Fruit fly (Drosophila melanogaster) whole organism, embryonic: Measurements from ENCODE around the gene Ppt1.

Experiments
- Ada2b ChIP-seq: fragments of 200-800 bp; sonication (Bioruptor generic); IDR thresholded peaks from 2 replicates; pipeline ENCODE4 v1.3.6; 2022; ENCODE audit warnings: missing biosample characterization, missing genetic modification characterization
- Atf3 ChIP-seq: fragments of 200-800 bp; sonication (Bioruptor generic); optimal IDR thresholded peaks from 3 replicates; lab custom pipeline; 2016; ENCODE audit warnings: missing biosample characterization, missing genetic modification characterization
- CG12155 ChIP-seq: fragments of 200-800 bp; sonication (Bioruptor generic); optimal IDR thresholded peaks from 3 replicates; lab custom pipeline; 2016; ENCODE audit warnings: missing biosample characterization, missing genetic modification characterization
- CG12391 ChIP-seq: fragments of 200-800 bp; sonication (Bioruptor generic); optimal IDR thresholded peaks from 3 replicates; lab custom pipeline; 2018; ENCODE audit warnings: missing biosample characterization, mild to moderate bottlenecking, missing genetic modification characterization, moderate library complexity
- CG12744 ChIP-seq: fragments of 200-800 bp; sonication (Bioruptor generic); optimal IDR thresholded peaks from 2 replicates; lab custom pipeline; 2016; ENCODE audit warnings: missing biosample characterization, missing genetic modification characterization
- CG14965 ChIP-seq: fragments of 200-800 bp; sonication (Bioruptor generic); optimal IDR thresholded peaks from 2 replicates; lab custom pipeline; 2016; ENCODE audit warnings: missing biosample characterization, missing genetic modification characterization, borderline replicate concordance
- CG1603 ChIP-seq: fragments of 200-800 bp; sonication (Bioruptor generic); optimal IDR thresholded peaks from 2 replicates; lab custom pipeline; 2019; ENCODE audit warnings: missing biosample characterization, mild to moderate bottlenecking, missing genetic modification characterization, moderate library complexity
- CG16863 ChIP-seq: fragments of 200-800 bp; sonication (Bioruptor generic); optimal IDR thresholded peaks from 3 replicates; lab custom pipeline; 2016; ENCODE audit warnings: missing biosample characterization, missing genetic modification characterization
- CG18011 ChIP-seq: fragments of 200-800 bp; sonication (Bioruptor generic); optimal IDR thresholded peaks from 2 replicates; lab custom pipeline; 2017; ENCODE audit warnings: missing biosample characterization, missing genetic modification characterization, mild to moderate bottlenecking, moderate library complexity, missing genotype
- CG2889 ChIP-seq: fragments of 200-800 bp; sonication (Bioruptor generic); IDR thresholded peaks from 3 replicates; pipeline ENCODE4 v1.3.6; 2022; ENCODE audit warnings: missing biosample characterization, missing genetic modification characterization
- CG30020 ChIP-seq: fragments of 200-800 bp; optimal IDR thresholded peaks from 2 replicates; lab custom pipeline; 2019; ENCODE audit warnings: missing biosample characterization, mild to moderate bottlenecking, missing genetic modification characterization, moderate library complexity
- CG3281 ChIP-seq: fragments of 200-800 bp; sonication (Bioruptor generic); optimal IDR thresholded peaks from 3 replicates; lab custom pipeline; 2017; ENCODE audit warnings: missing biosample characterization, mild to moderate bottlenecking, missing genetic modification characterization
- CG3407 ChIP-seq: fragments of 200-800 bp; sonication (Bioruptor generic); optimal IDR thresholded peaks from 2 replicates; lab custom pipeline; 2018; ENCODE audit warnings: missing biosample characterization, mild to moderate bottlenecking, missing genetic modification characterization
- CG34224 ChIP-seq: fragments of 200-800 bp; sonication (Bioruptor generic); IDR thresholded peaks from 3 replicates; pipeline ENCODE4 v1.3.6; 2022; ENCODE audit warnings: missing biosample characterization, missing genetic modification characterization; ENCODE audit not compliant: partially characterized antibody
- CG3726 ChIP-seq: fragments of 200-800 bp; sonication (Bioruptor generic); IDR thresholded peaks from 3 replicates; pipeline ENCODE4, ENCODE4 v1.3.6; 2022; ENCODE audit warnings: missing biosample characterization, missing genetic modification characterization
- CG42726 ChIP-seq: fragments of 200-800 bp; sonication (Bioruptor generic); IDR thresholded peaks from 2 replicates; pipeline ENCODE4 v1.3.6; 2022; ENCODE audit warnings: missing biosample characterization, missing genetic modification characterization; ENCODE audit not compliant: partially characterized antibody
- CG7745 ChIP-seq: fragments of 200-800 bp; sonication (Bioruptor generic); optimal IDR thresholded peaks from 2 replicates; lab custom pipeline; 2018; ENCODE audit warnings: missing biosample characterization, mild to moderate bottlenecking, missing genetic modification characterization, moderate library complexity
- CG8281 ChIP-seq: fragments of 200-800 bp; sonication (Bioruptor generic); optimal IDR thresholded peaks from 2 replicates; lab custom pipeline; 2018; ENCODE audit warnings: missing biosample characterization, mild to moderate bottlenecking, missing genetic modification characterization, moderate library complexity
- CG8359 ChIP-seq: fragments of 200-800 bp; sonication (Bioruptor generic); optimal IDR thresholded peaks from 2 replicates; lab custom pipeline; 2017; ENCODE audit warnings: missing biosample characterization, mild to moderate bottlenecking, missing genetic modification characterization, borderline replicate concordance
- Chrac-16 ChIP-seq: fragments of 200-800 bp; sonication (Bioruptor generic); optimal IDR thresholded peaks from 3 replicates; lab custom pipeline; 2016; ENCODE audit warnings: missing biosample characterization, missing genetic modification characterization
- D19A ChIP-seq: fragments of 200-800 bp; optimal IDR thresholded peaks from 3 replicates; lab custom pipeline; 2019; ENCODE audit warnings: missing biosample characterization, mild to moderate bottlenecking, missing genetic modification characterization, moderate library complexity
- Doc2 ChIP-seq: fragments of 200-800 bp; sonication (Bioruptor generic); IDR thresholded peaks from 2 replicates; pipeline ENCODE4 v1.3.6; 2022; ENCODE audit warnings: missing biosample characterization, missing genetic modification characterization
- E2f2 ChIP-seq: fragments of 200-800 bp; sonication (Bioruptor generic); IDR thresholded peaks from 2 replicates; pipeline ENCODE4 v1.3.6; 2022; ENCODE audit warnings: missing biosample characterization, missing genetic modification characterization
- Ets65A ChIP-seq: fragments of 200-800 bp; sonication (Bioruptor generic); peaks from one replicate; lab custom pipeline; 2016; ENCODE audit warnings: missing biosample characterization, missing genetic modification characterization
- Hmr ChIP-seq: fragments of 200-800 bp; sonication (Bioruptor generic); optimal IDR thresholded peaks from 3 replicates; lab custom pipeline; 2017; ENCODE audit warnings: mild to moderate bottlenecking, missing biosample characterization, missing genetic modification reagents, missing genetic modification characterization
- Mrtf ChIP-seq: fragments of 200-800 bp; sonication (Bioruptor generic); IDR thresholded peaks from 3 replicates; pipeline ENCODE4 v1.3.6; 2022; ENCODE audit warnings: missing biosample characterization, missing genetic modification characterization
- Sox102F ChIP-seq: fragments of 200-800 bp; sonication (Bioruptor generic); optimal IDR thresholded peaks from 2 replicates; lab custom pipeline; 2018; ENCODE audit warnings: missing biosample characterization, mild to moderate bottlenecking, missing genetic modification characterization, moderate library complexity
- Sry-β ChIP-seq: fragments of 200-800 bp; sonication (Bioruptor generic); optimal IDR thresholded peaks from 2 replicates; lab custom pipeline; 2018; ENCODE audit warnings: missing biosample characterization, mild to moderate bottlenecking, missing genetic modification characterization, moderate library complexity
- Usf ChIP-seq: fragments of 200-800 bp; sonication (Bioruptor generic); optimal IDR thresholded peaks from 2 replicates; lab custom pipeline; 2017; ENCODE audit warnings: missing genotype, missing biosample characterization, missing genetic modification characterization
- bowl ChIP-seq: fragments of 200-800 bp; sonication (Bioruptor generic); IDR thresholded peaks from 2 replicates; pipeline ENCODE4 v1.3.6; 2022; ENCODE audit warnings: missing biosample characterization, missing genetic modification characterization
- bsh ChIP-seq, 2 experiments: fragments of 200-800 bp; sonication (Bioruptor generic); optimal IDR thresholded peaks; 2 replicates each; lab custom pipeline; 2017 to 2018; ENCODE audit warnings: mild to moderate bottlenecking in 2 of 2, missing biosample characterization in 2 of 2, missing genetic modification characterization in 2 of 2, moderate library complexity in 1 of 2
- cas ChIP-seq: fragments of 200-800 bp; sonication (Bioruptor generic); IDR thresholded peaks from 2 replicates; pipeline ENCODE4 v1.3.6; 2022; ENCODE audit warnings: missing biosample characterization, missing genetic modification characterization
- eve ChIP-seq, 2 experiments: fragments of >200 bp; optimal IDR thresholded peaks; 2 replicates each; lab custom pipeline; 2017; ENCODE audit warnings: missing biosample characterization in 2 of 2, missing genetic modification characterization in 2 of 2
- fd3F ChIP-seq: fragments of 200-800 bp; sonication (Bioruptor generic); optimal IDR thresholded peaks from 2 replicates; lab custom pipeline; 2018; ENCODE audit warnings: missing biosample characterization, mild to moderate bottlenecking, missing genetic modification characterization, moderate library complexity
- ftz-f1 ChIP-seq: fragments of 200-800 bp; sonication (Bioruptor generic); optimal IDR thresholded peaks from 2 replicates; lab custom pipeline; 2016; ENCODE audit warnings: missing biosample characterization, missing genetic modification characterization
- gce ChIP-seq: fragments of 200-800 bp; sonication (Bioruptor generic); IDR thresholded peaks from 3 replicates; pipeline ENCODE4 v1.3.6; 2022; ENCODE audit warnings: missing biosample characterization, missing genetic modification characterization
- gcm ChIP-seq: fragments of 200-800 bp; sonication (Bioruptor generic); optimal IDR thresholded peaks from 2 replicates; lab custom pipeline; 2019; ENCODE audit warnings: missing biosample characterization, mild to moderate bottlenecking, missing genetic modification characterization, moderate library complexity
- gro ChIP-seq: fragments of 200-800 bp; sonication (Bioruptor generic); optimal IDR thresholded peaks from 2 replicates; lab custom pipeline; 2016; ENCODE audit warnings: missing biosample characterization, missing genetic modification characterization
- gsb-n ChIP-seq: fragments of 200-800 bp; sonication (Bioruptor generic); optimal IDR thresholded peaks from 3 replicates; lab custom pipeline; 2018; ENCODE audit warnings: missing biosample characterization, mild to moderate bottlenecking, missing genetic modification characterization
- lbe ChIP-seq: fragments of 200-800 bp; sonication (Bioruptor generic); optimal IDR thresholded peaks from 2 replicates; lab custom pipeline; 2016; ENCODE audit warnings: missing biosample characterization, mild to moderate bottlenecking, missing genetic modification characterization
- nmo ChIP-seq: fragments of 200-800 bp; sonication (Bioruptor generic); optimal IDR thresholded peaks from 2 replicates; lab custom pipeline; 2018; ENCODE audit warnings: missing biosample characterization, mild to moderate bottlenecking, missing genetic modification characterization, moderate library complexity
- otp ChIP-seq: fragments of 200-800 bp; sonication (Bioruptor generic); IDR thresholded peaks from 3 replicates; pipeline ENCODE4, ENCODE4 v1.3.6; 2022; ENCODE audit warnings: missing biosample characterization, missing genetic modification characterization
- peb ChIP-seq: fragments of 200-800 bp; sonication (Bioruptor generic); IDR thresholded peaks from 2 replicates; pipeline ENCODE4 v1.3.6; 2022; ENCODE audit warnings: missing biosample characterization, missing genetic modification characterization
- pfk ChIP-seq: fragments of 200-800 bp; sonication (Bioruptor generic); optimal IDR thresholded peaks from 2 replicates; lab custom pipeline; 2018; ENCODE audit warnings: missing biosample characterization, mild to moderate bottlenecking, missing genetic modification characterization, moderate library complexity
- sc ChIP-seq, 3 experiments: fragments of >200 bp in 2 of 3; fragments of 200-800 bp in 1 of 3; sonication (Bioruptor generic) in 1 of 3; optimal IDR thresholded peaks; 2 replicates in 2 of 3; 3 replicates in 1 of 3; lab custom pipeline; 2017; ENCODE audit warnings: mild to moderate bottlenecking in 1 of 3, missing biosample characterization in 1 of 3, missing genetic modification characterization in 1 of 3, missing genetic modification reagents in 1 of 3
- tap ChIP-seq: fragments of 200-800 bp; optimal IDR thresholded peaks from 3 replicates; lab custom pipeline; 2019; ENCODE audit warnings: missing biosample characterization, mild to moderate bottlenecking, missing genetic modification characterization, moderate library complexity
- vfl ChIP-seq: fragments of 200-800 bp; sonication (Bioruptor generic); optimal IDR thresholded peaks from 2 replicates; lab custom pipeline; 2016; ENCODE audit warnings: missing biosample characterization, missing genetic modification characterization
- wek ChIP-seq: fragments of 200-800 bp; sonication (Bioruptor generic); optimal IDR thresholded peaks from 3 replicates; lab custom pipeline; 2018; ENCODE audit warnings: missing biosample characterization, mild to moderate bottlenecking, missing genetic modification characterization, moderate library complexity

Ppt1 gene

DNA sequence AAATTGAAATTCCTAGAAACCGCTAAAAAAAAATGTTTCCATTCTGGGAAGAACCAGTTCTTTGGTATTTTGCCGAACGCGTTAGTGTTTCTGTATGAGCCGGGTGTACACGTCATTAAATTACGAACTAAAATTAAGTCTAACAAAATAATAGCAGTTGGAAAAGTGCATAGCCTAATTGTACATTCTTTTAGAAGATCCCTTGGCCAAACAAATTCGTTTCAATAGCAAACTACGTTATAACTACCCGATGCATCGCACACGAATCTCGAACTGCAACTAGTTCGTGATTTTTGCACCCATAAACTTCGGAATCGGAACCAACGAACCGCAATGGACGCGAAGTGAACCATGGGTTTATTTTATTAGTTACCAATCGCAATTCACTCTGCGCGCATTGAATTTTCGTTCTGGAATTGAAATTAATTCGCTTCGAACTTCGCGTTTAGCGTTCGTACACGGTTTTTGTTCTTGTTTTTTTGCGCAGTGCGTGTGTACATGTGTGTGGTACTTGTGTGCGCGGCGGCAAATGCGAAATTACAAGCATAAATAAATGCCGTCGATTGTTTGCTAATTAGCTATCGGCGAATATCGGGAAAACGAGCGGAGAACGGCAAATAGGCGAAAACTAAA lies 8.7 kb downstream of the Ppt1 start, which contains the start of gene CAH3 (continued):
- peak; percentile 93 for TF ChIP-seq tap
- peak; percentile 80 for TF ChIP-seq CG8281 (tag; lab: Kevin White, UChicago)
- peak; percentile 96 for TF ChIP-seq nmo (GFP tag; lab: Kevin White, UChicago)
- TF ChIP-seq CG16863: peak; percentile 94
- TF ChIP-seq Mrtf: peak; percentile 89
- peak; percentile 93 for TF ChIP-seq gcm (GFP tag; lab: Kevin White, UChicago)
- TF ChIP-seq ftz-f1 (GFP tag; lab: Kevin White, UChicago): no peak
- peak; percentile 95 for TF ChIP-seq CG3281 (GFP tag; lab: Kevin White, UChicago)
- peak; percentile 90 for TF ChIP-seq gce
- TF ChIP-seq CG3407 (GFP tag; lab: Kevin White, UChicago): peak; percentile 87
- peak; percentile 71 for TF ChIP-seq CG8359 (GFP tag; lab: Kevin White, UChicago)
- peak; percentile 81 for TF ChIP-seq lbe
- TF ChIP-seq gsb-n (tag; lab: Kevin White, UChicago): peak; percentile 88
- TF ChIP-seq CG2889 (GFP tag; lab: Robert Waterston, UW): peak; percentile 87
- TF ChIP-seq Ets65A (GFP tag; lab: Kevin White, UChicago): peak; percentile 97
- peak; percentile 80 for TF ChIP-seq cas (GFP tag; lab: Robert Waterston, UW)
- no peak for TF ChIP-seq CG34224 (GFP tag; lab: Robert Waterston, UW)
- TF ChIP-seq E2f2 (GFP tag; lab: Robert Waterston, UW): peak; percentile 83
- TF ChIP-seq CG12155 (GFP tag; lab: Kevin White, UChicago): peak; percentile 90
- TF ChIP-seq eve (GFP tag; optimal IDR thresholded peaks at IDR 0.05; lab: Kevin White, UChicago): peak; percentile 23 to 97
- TF ChIP-seq CG42726 (GFP tag; lab: Robert Waterston, UW): no peak; the same call in 1 of the 2 replicates
- TF ChIP-seq CG14965 (GFP tag; lab: Kevin White, UChicago): peak; percentile 45
- TF ChIP-seq Usf (GFP tag; lab: Kevin White, UChicago): peak; percentile 90
- TF ChIP-seq sc (optimal IDR thresholded peaks at IDR 0.05; lab: Kevin White, UChicago): no peak
- peak; percentile 85 for TF ChIP-seq sc (GFP tag; optimal IDR thresholded peaks at IDR 0.05; lab: Kevin White, UChicago)
- peak; percentile 92 for TF ChIP-seq Sox102F (GFP tag; lab: Kevin White, UChicago)
- TF ChIP-seq Hmr (GFP tag; lab: Kevin White, UChicago): peak; percentile 94
- TF ChIP-seq fd3F (GFP tag; lab: Kevin White, UChicago): peak; percentile 86
- TF ChIP-seq CG12744 (GFP tag; lab: Kevin White, UChicago): peak; percentile 75
- peak; percentile 85 for TF ChIP-seq peb (GFP tag; lab: Robert Waterston, UW)
- peak; percentile 93 for TF ChIP-seq gro
- peak; percentile 87; the same call in 2 of the 3 replicates for TF ChIP-seq CG3726
- TF ChIP-seq CG18011 (GFP tag; lab: Kevin White, UChicago): peak; percentile 75
- TF ChIP-seq D19A (tag; lab: Kevin White, UChicago): peak; percentile 90
- TF ChIP-seq Sry-β: peak; percentile 48
- peak; percentile 90 for TF ChIP-seq Ada2b
- TF ChIP-seq Chrac-16 (GFP tag; lab: Kevin White, UChicago): peak; percentile 91
- peak; percentile 85 for TF ChIP-seq wek (GFP tag; lab: Kevin White, UChicago)
- peak; percentile 96 for TF ChIP-seq CG12391 (tag; lab: Kevin White, UChicago)
- peak; percentile 91 for TF ChIP-seq Atf3 (GFP tag; lab: Kevin White, UChicago)
- peak; percentile 11 for TF ChIP-seq CG7745 (tag; lab: Kevin White, UChicago)
- TF ChIP-seq bsh (GFP tag; optimal IDR thresholded peaks at IDR 0.05; lab: Kevin White, UChicago): peak; percentile 84 to 95
- TF ChIP-seq bowl (GFP tag; lab: Robert Waterston, UW): peak; percentile 80
- TF ChIP-seq otp (GFP tag; lab: Robert Waterston, UW): peak; percentile 86
- TF ChIP-seq Doc2 (GFP tag; lab: Robert Waterston, UW): peak; percentile 48; the same call in 1 of the 2 replicates
- TF ChIP-seq CG30020 (tag; lab: Kevin White, UChicago): peak; percentile 78
- TF ChIP-seq pfk (GFP tag; lab: Kevin White, UChicago): peak; percentile 32
- peak; percentile 97 for TF ChIP-seq CG1603
- peak; percentile 92 for TF ChIP-seq vfl (GFP tag; lab: Kevin White, UChicago)
